Worm (Caenorhabditis elegans) whole organism, late embryonic: ENCODE results near the gene F26G1.9.

ENCODE experiments used
- K02D7.2 ChIP-seq: sonication (generic microtip); optimal IDR thresholded peaks from 2 replicates; lab custom pipeline; 2017; ENCODE audit warnings: mild to moderate bottlenecking, missing genetic modification characterization, missing compliant biosample characterization
- K09A11.1 ChIP-seq: sonication (generic microtip); optimal IDR thresholded peaks from 2 replicates; lab custom pipeline; 2017; ENCODE audit warnings: antibody characterized with exemption, mild to moderate bottlenecking, missing genetic modification characterization, missing compliant biosample characterization; ENCODE audit not compliant: insufficient read depth
- Y22D7AL.16 ChIP-seq: sonication (generic microtip); optimal IDR thresholded peaks from 2 replicates; lab custom pipeline; 2016; ENCODE audit warnings: missing genetic modification characterization, missing compliant biosample characterization
- ahr-1 ChIP-seq: sonication (generic microtip); optimal IDR thresholded peaks from 2 replicates; lab custom pipeline; 2016; ENCODE audit warnings: missing genetic modification characterization, missing compliant biosample characterization
- ceh-18 ChIP-seq: sonication (generic microtip); optimal IDR thresholded peaks from 2 replicates; lab custom pipeline; 2016; ENCODE audit warnings: missing genetic modification characterization, missing compliant biosample characterization
- ceh-2 ChIP-seq: sonication (generic microtip); optimal IDR thresholded peaks from 2 replicates; lab custom pipeline; 2016; ENCODE audit warnings: missing genotype, missing genetic modification characterization, missing compliant biosample characterization
- ceh-22 ChIP-seq: sonication (generic microtip); optimal IDR thresholded peaks from 2 replicates; lab custom pipeline; 2017; ENCODE audit warnings: missing biosample characterization, missing genetic modification characterization
- ceh-24 ChIP-seq: sonication (generic microtip); optimal IDR thresholded peaks from 2 replicates; lab custom pipeline; 2016; ENCODE audit warnings: mild to moderate bottlenecking, missing genetic modification characterization, missing compliant biosample characterization
- ceh-31 ChIP-seq: sonication (generic microtip); optimal IDR thresholded peaks from 2 replicates; lab custom pipeline; 2016; ENCODE audit warnings: missing genetic modification characterization, missing compliant biosample characterization
- ceh-34 ChIP-seq: sonication (generic microtip); optimal IDR thresholded peaks from 2 replicates; lab custom pipeline; 2016; ENCODE audit warnings: mild to moderate bottlenecking, missing genetic modification characterization, missing compliant biosample characterization
- ceh-48 ChIP-seq: sonication (generic microtip); optimal IDR thresholded peaks from 2 replicates; lab custom pipeline; 2016; ENCODE audit warnings: missing genetic modification characterization, inconsistent platforms, missing compliant biosample characterization
- che-1 ChIP-seq: sonication (generic microtip); optimal IDR thresholded peaks from 2 replicates; lab custom pipeline; 2016; ENCODE audit warnings: mild to moderate bottlenecking, missing genetic modification characterization, missing compliant biosample characterization
- dve-1 ChIP-seq: sonication (generic microtip); optimal IDR thresholded peaks from 2 replicates; lab custom pipeline; 2017; ENCODE audit warnings: antibody characterized with exemption, mild to moderate bottlenecking, missing genetic modification characterization, missing compliant biosample characterization
- elt-2 ChIP-seq: sonication (generic microtip); optimal IDR thresholded peaks from 2 replicates; lab custom pipeline; 2016; ENCODE audit warnings: missing genetic modification reagents, missing genetic modification characterization, missing compliant biosample characterization
- ets-4 ChIP-seq: sonication (generic microtip); optimal IDR thresholded peaks from 2 replicates; lab custom pipeline; 2016; ENCODE audit warnings: missing genetic modification characterization, missing compliant biosample characterization
- fkh-10 ChIP-seq: fragments of 150-350 bp; optimal IDR thresholded peaks from 2 replicates; lab custom pipeline; 2014; ENCODE audit warnings: missing biosample characterization, missing genetic modification reagents, missing genetic modification characterization
- hlh-6 ChIP-seq: sonication (generic microtip); optimal IDR thresholded peaks from 2 replicates; lab custom pipeline; 2016; ENCODE audit warnings: missing genotype, missing genetic modification characterization, missing compliant biosample characterization
- hlh-8 ChIP-seq: sonication (generic microtip); optimal IDR thresholded peaks from 2 replicates; lab custom pipeline; 2016; ENCODE audit warnings: missing genotype, missing genetic modification characterization, missing compliant biosample characterization
- lim-6 ChIP-seq: sonication (generic microtip); optimal IDR thresholded peaks from 2 replicates; lab custom pipeline; 2016; ENCODE audit warnings: missing genetic modification characterization, missing compliant biosample characterization
- lin-11 ChIP-seq: fragments of 200-800 bp; sonication (Bioruptor generic); optimal IDR thresholded peaks from 2 replicates; lab custom pipeline; 2018; ENCODE audit warnings: mild to moderate bottlenecking, missing genetic modification characterization, missing compliant biosample characterization
- madf-2 ChIP-seq: sonication (generic microtip); optimal IDR thresholded peaks from 2 replicates; lab custom pipeline; 2017; ENCODE audit warnings: missing genetic modification characterization, missing compliant biosample characterization
- nfya-1 ChIP-seq: sonication (generic microtip); optimal IDR thresholded peaks from 2 replicates; lab custom pipeline; 2017; ENCODE audit warnings: missing genetic modification characterization, mild to moderate bottlenecking, missing compliant biosample characterization, antibody characterized with exemption, moderate library complexity
- nhr-11 ChIP-seq: fragments of 150-350 bp; optimal IDR thresholded peaks from 2 replicates; lab custom pipeline; 2014; ENCODE audit warnings: missing biosample characterization, missing genetic modification characterization
- npax-4 ChIP-seq: sonication (generic microtip); optimal IDR thresholded peaks from 2 replicates; lab custom pipeline; 2016; ENCODE audit warnings: missing genetic modification characterization, missing compliant biosample characterization
- odd-2 ChIP-seq: sonication (generic microtip); optimal IDR thresholded peaks from 2 replicates; lab custom pipeline; 2017; ENCODE audit warnings: antibody characterized with exemption, mild to moderate bottlenecking, missing genetic modification characterization, missing compliant biosample characterization
- pax-1 ChIP-seq: fragments of 150-350 bp; optimal IDR thresholded peaks from 2 replicates; lab custom pipeline; 2014; ENCODE audit warnings: missing biosample characterization, missing genetic modification characterization
- pha-2 ChIP-seq: sonication (generic microtip); optimal IDR thresholded peaks from 2 replicates; lab custom pipeline; 2017; ENCODE audit warnings: mild to moderate bottlenecking, missing genetic modification characterization, missing compliant biosample characterization
- ref-2 ChIP-seq: sonication (generic microtip); optimal IDR thresholded peaks from 2 replicates; lab custom pipeline; 2016; ENCODE audit warnings: missing genetic modification characterization, missing compliant biosample characterization
- rnt-1 ChIP-seq: sonication (generic microtip); optimal IDR thresholded peaks from 2 replicates; lab custom pipeline; 2016; ENCODE audit warnings: missing genetic modification characterization, missing compliant biosample characterization
- syd-9 ChIP-seq: sonication (generic microtip); optimal IDR thresholded peaks from 2 replicates; lab custom pipeline; 2016; ENCODE audit warnings: mild to moderate bottlenecking, missing genetic modification characterization, moderate library complexity, missing compliant biosample characterization
- tbx-2 ChIP-seq: sonication (generic microtip); optimal IDR thresholded peaks from 2 replicates; lab custom pipeline; 2016; ENCODE audit warnings: missing genetic modification characterization, missing compliant biosample characterization
- ttx-3 ChIP-seq: sonication (generic microtip); optimal IDR thresholded peaks from 2 replicates; lab custom pipeline; 2016; ENCODE audit warnings: missing genetic modification reagents, missing genetic modification characterization, missing compliant biosample characterization
- unc-42 ChIP-seq: sonication (generic microtip); optimal IDR thresholded peaks from 2 replicates; lab custom pipeline; 2016; ENCODE audit warnings: missing genotype, missing genetic modification characterization, missing compliant biosample characterization
- unc-86 ChIP-seq: sonication (generic microtip); optimal IDR thresholded peaks from 2 replicates; lab custom pipeline; 2016; ENCODE audit warnings: missing genetic modification characterization, missing compliant biosample characterization
- zip-5 ChIP-seq: sonication (generic microtip); optimal IDR thresholded peaks from 2 replicates; lab custom pipeline; 2016; ENCODE audit warnings: missing genetic modification characterization, missing compliant biosample characterization

The F26G1.9 gene

ce11 chrII:4739984-4740462 lies 33.8 kb downstream of the F26G1.9 start, which contains the start of gene eas-1 (continued):
- TF ChIP-seq tbx-2 (tag; lab: Kevin White, UChicago) = peak; percentile 89
- peak; percentile 86 for TF ChIP-seq ref-2
- TF ChIP-seq nfya-1 (tag; lab: Kevin White, UChicago) = peak; percentile 48
- TF ChIP-seq ets-4 (tag; lab: Kevin White, UChicago) = peak; percentile 86
- peak; percentile 91 for TF ChIP-seq rnt-1 (tag; lab: Kevin White, UChicago)
- TF ChIP-seq madf-2 (tag; lab: Kevin White, UChicago) = peak; percentile 19

ce11 chrII:4737348-4737747 lies 36.4 kb downstream of the F26G1.9 start, which contains the start of gene ctsa-1.1:
Gene ctsa-1.1, plus strand, starts transcription at chrII:4737648.
- no peak for TF ChIP-seq ceh-24 (tag; lab: Kevin White, UChicago)
- no peak for TF ChIP-seq pax-1 (tag; lab: Kevin White, UChicago)
- TF ChIP-seq che-1 (tag; lab: Kevin White, UChicago) = no peak
- TF ChIP-seq nfya-1 (tag; lab: Kevin White, UChicago) = no peak
- TF ChIP-seq ceh-34 (tag; lab: Kevin White, UChicago) = no peak
- no peak for TF ChIP-seq unc-42
- no peak for TF ChIP-seq dve-1
- no peak for TF ChIP-seq nhr-11 (tag; lab: Kevin White, UChicago)
- no peak for TF ChIP-seq ttx-3 (tag; lab: Kevin White, UChicago)
- TF ChIP-seq ceh-31 (tag; lab: Kevin White, UChicago) = no peak
- TF ChIP-seq ref-2 = no peak
- TF ChIP-seq unc-86 (tag; lab: Kevin White, UChicago) = no peak
- no peak for TF ChIP-seq ceh-22
- no peak for TF ChIP-seq ceh-48
- no peak for TF ChIP-seq fkh-10
- no peak for TF ChIP-seq K09A11.1 (tag; lab: Kevin White, UChicago)
- TF ChIP-seq syd-9 (tag; lab: Kevin White, UChicago) = no peak
- TF ChIP-seq Y22D7AL.16 (tag; lab: Kevin White, UChicago) = no peak
- TF ChIP-seq hlh-8 (tag; lab: Kevin White, UChicago) = no peak
- TF ChIP-seq, all 69 proteins: peak for 0

- TF ChIP-seq zip-5 (tag; lab: Kevin White, UChicago) (no peak), lim-6 (tag; lab: Kevin White, UChicago) (no peak), K09A11.1 (tag; lab: Kevin White, UChicago) (no peak), K02D7.2 (no peak), nhr-11 (tag; lab: Kevin White, UChicago) (no peak), ceh-18 (tag; lab: Kevin White, UChicago) (no peak), ahr-1 (tag; lab: Kevin White, UChicago) (no peak), odd-2 (tag; lab: Kevin White, UChicago) (no peak)
Measured at ce11 chrII:4736585-4736984, 37.2 kb downstream of the F26G1.9 start.

- TF ChIP-seq zip-5 (tag; lab: Kevin White, UChicago) (no peak), pha-2 (tag; lab: Kevin White, UChicago) (no peak), Y22D7AL.16 (tag; lab: Kevin White, UChicago) (no peak), unc-42 (no peak), odd-2 (tag; lab: Kevin White, UChicago) (no peak)
Measured at ce11 chrII:4734477-4734876, 39.3 kb downstream of the F26G1.9 start.

- no peak for TF ChIP-seq npax-4 (tag; lab: Kevin White, UChicago)
- no peak for TF ChIP-seq ceh-2 (tag; lab: Kevin White, UChicago)
- no peak for TF ChIP-seq elt-2
- no peak for TF ChIP-seq ceh-18 (tag; lab: Kevin White, UChicago)
- no peak for TF ChIP-seq lin-11
- no peak for TF ChIP-seq hlh-6 (tag; lab: Kevin White, UChicago)
- TF ChIP-seq ceh-31 (tag; lab: Kevin White, UChicago) = no peak
Measured at ce11 chrII:4733848-4734247, 39.9 kb downstream of the F26G1.9 start, which contains the start of gene F41C3.11. Gene F41C3.11, minus strand, starts transcription at chrII:4733948.
